Worm (Caenorhabditis elegans) whole organism, L4 larva: ENCODE results near the gene dct-19.

ENCODE experiments used
- D1046.2 ChIP-seq: fragments of 200-800 bp; sonication (Bioruptor generic); IDR thresholded peaks from 2 replicates; pipeline ENCODE4 v1.3.6; 2022; ENCODE audit warnings: missing genetic modification characterization, missing compliant biosample characterization
- F26F4.8 ChIP-seq: fragments of 200-800 bp; sonication (Bioruptor generic); conservative IDR thresholded peaks from 2 replicates; pipeline ENCODE4 v1.3.6; 2022; ENCODE audit warnings: missing genetic modification characterization, missing compliant biosample characterization
- T20F7.1 ChIP-seq: fragments of 200-800 bp; sonication (Bioruptor generic); optimal IDR thresholded peaks from 2 replicates; lab custom pipeline; 2018; ENCODE audit warnings: mild to moderate bottlenecking, missing genetic modification characterization, missing compliant biosample characterization
- ama-1 ChIP-seq: fragments of 150-350 bp; optimal IDR thresholded peaks from 2 replicates; lab custom pipeline; 2014; ENCODE audit warnings: inconsistent platforms, mixed read lengths
- arid-1 ChIP-seq: fragments of 200-800 bp; sonication (Bioruptor generic); conservative IDR thresholded peaks from 2 replicates; pipeline ENCODE4 v1.3.6; 2022; ENCODE audit warnings: missing genetic modification reagents, missing genetic modification characterization, missing compliant biosample characterization
- daf-16 ChIP-seq, 3 experiments: sonication (generic microtip); optimal IDR thresholded peaks; 2 replicates each; lab custom pipeline; 2016 to 2017; ENCODE audit warnings: missing genetic modification characterization in 3 of 3, missing genetic modification reagents in 3 of 3, mild to moderate bottlenecking in 2 of 3, missing compliant biosample characterization in 2 of 3, missing biosample characterization in 1 of 3, moderate library complexity in 1 of 3
- daf-19 ChIP-seq: fragments of 200-800 bp; sonication (Bioruptor generic); conservative IDR thresholded peaks from 2 replicates; pipeline ENCODE4 v1.3.6; 2022; ENCODE audit warnings: missing genetic modification characterization, missing compliant biosample characterization
- dmd-6 ChIP-seq: fragments of 200-800 bp; sonication (Bioruptor generic); IDR thresholded peaks from 2 replicates; pipeline ENCODE4 v1.3.6; 2022; ENCODE audit warnings: missing genetic modification reagents, missing genetic modification characterization, missing compliant biosample characterization
- dmd-8 ChIP-seq: fragments of 200-800 bp; sonication (Bioruptor generic); IDR thresholded peaks from 2 replicates; pipeline ENCODE4 v1.3.6; 2022; ENCODE audit warnings: missing genetic modification characterization, missing compliant biosample characterization
- dpl-1 ChIP-seq: fragments of 150-350 bp; optimal IDR thresholded peaks from 2 replicates; lab custom pipeline; 2014; ENCODE audit warnings: missing biosample characterization, missing genetic modification reagents, missing genetic modification characterization
- duxl-1 ChIP-seq: sonication (generic microtip); optimal IDR thresholded peaks from 2 replicates; lab custom pipeline; 2016; ENCODE audit warnings: mild to moderate bottlenecking, missing genetic modification characterization, moderate library complexity, missing compliant biosample characterization; ENCODE audit not compliant: poor library complexity
- dve-1 ChIP-seq: sonication (generic microtip); optimal IDR thresholded peaks from 2 replicates; lab custom pipeline; 2017; ENCODE audit warnings: antibody characterized with exemption, mild to moderate bottlenecking, missing genetic modification characterization, missing compliant biosample characterization; ENCODE audit not compliant: insufficient read depth
- fos-1 ChIP-seq: fragments of 150-350 bp; optimal IDR thresholded peaks from 2 replicates; lab custom pipeline; 2014; ENCODE audit warnings: missing biosample characterization, missing genetic modification characterization
- hlh-11 ChIP-seq: fragments of 200-800 bp; sonication (Bioruptor generic); optimal IDR thresholded peaks from 2 replicates; lab custom pipeline; 2018; ENCODE audit warnings: mild to moderate bottlenecking, missing genetic modification characterization, missing compliant biosample characterization
- hmg-1.1 ChIP-seq: fragments of 200-800 bp; sonication (Bioruptor generic); IDR thresholded peaks from 2 replicates; pipeline ENCODE4 v1.3.6; 2022; ENCODE audit warnings: missing genetic modification reagents, missing genetic modification characterization, missing compliant biosample characterization
- jun-1 ChIP-seq: fragments of 150-350 bp; optimal IDR thresholded peaks from 2 replicates; lab custom pipeline; 2014; ENCODE audit warnings: missing biosample characterization, missing genetic modification reagents, missing genetic modification characterization
- lsy-2 ChIP-seq, 2 experiments: fragments of 150-350 bp in 1 of 2; sonication (generic microtip) in 1 of 2; optimal IDR thresholded peaks; 2 replicates each; lab custom pipeline; 2014 to 2017; ENCODE audit warnings: missing biosample characterization in 2 of 2, missing genetic modification characterization in 2 of 2
- mdt-29 ChIP-seq: fragments of 200-800 bp; sonication (Bioruptor generic); IDR thresholded peaks from 2 replicates; pipeline ENCODE4 v1.3.6; 2022; ENCODE audit warnings: missing genetic modification reagents, missing genetic modification characterization, missing compliant biosample characterization
- mxl-2 ChIP-seq: fragments of 200-800 bp; sonication (Bioruptor generic); conservative IDR thresholded peaks from 2 replicates; pipeline ENCODE4 v1.3.6; 2022; ENCODE audit warnings: missing genetic modification reagents, missing genetic modification characterization, missing compliant biosample characterization
- mxl-3 ChIP-seq: fragments of 200-800 bp; sonication (Bioruptor generic); optimal IDR thresholded peaks from 2 replicates; lab custom pipeline; 2018; ENCODE audit warnings: mild to moderate bottlenecking, missing genetic modification characterization, missing compliant biosample characterization
- nhr-11 ChIP-seq: fragments of 150-350 bp; optimal IDR thresholded peaks from 2 replicates; lab custom pipeline; 2014; ENCODE audit warnings: missing biosample characterization, missing genetic modification characterization
- nhr-28 ChIP-seq: fragments of 150-350 bp; optimal IDR thresholded peaks from 2 replicates; lab custom pipeline; 2014; ENCODE audit warnings: missing biosample characterization, missing genetic modification characterization
- nhr-41 ChIP-seq: fragments of 200-800 bp; sonication (Bioruptor generic); IDR thresholded peaks from 2 replicates; pipeline ENCODE4 v1.3.6; 2022; ENCODE audit warnings: missing genetic modification reagents, missing genetic modification characterization, missing compliant biosample characterization
- nhr-6 ChIP-seq: fragments of 150-350 bp; optimal IDR thresholded peaks from 2 replicates; lab custom pipeline; 2014; ENCODE audit warnings: missing biosample characterization, missing genetic modification characterization
- pqm-1 ChIP-seq: sonication (generic microtip); optimal IDR thresholded peaks from 2 replicates; lab custom pipeline; 2017; ENCODE audit warnings: missing biosample characterization, missing genetic modification characterization
- set-16 ChIP-seq: fragments of 200-800 bp; sonication (Bioruptor generic); IDR thresholded peaks from 2 replicates; pipeline ENCODE4 v1.3.6; 2022; ENCODE audit warnings: missing genetic modification reagents, missing genetic modification characterization, missing compliant biosample characterization
- spr-1 ChIP-seq: sonication (generic microtip); optimal IDR thresholded peaks from 2 replicates; lab custom pipeline; 2016; ENCODE audit warnings: mild to moderate bottlenecking, missing genetic modification characterization, missing compliant biosample characterization
- unc-62 ChIP-seq, 3 experiments: fragments of 150-350 bp in 1 of 3; sonication (generic microtip); optimal IDR thresholded peaks in 2 of 3; peaks in 1 of 3; 1 replicate in 1 of 3; 2 replicates in 2 of 3; lab custom pipeline; 2014 to 2017; ENCODE audit warnings: missing biosample characterization in 3 of 3, missing genetic modification characterization in 3 of 3, missing genetic modification reagents in 3 of 3, missing genotype in 1 of 3
- zip-11 ChIP-seq: fragments of 200-800 bp; sonication (Bioruptor generic); IDR thresholded peaks from 2 replicates; pipeline ENCODE4 v1.3.6; 2022; ENCODE audit warnings: missing genetic modification characterization, missing compliant biosample characterization
- ztf-11 ChIP-seq: fragments of 150-350 bp; optimal IDR thresholded peaks from 2 replicates; lab custom pipeline; 2014; ENCODE audit warnings: missing biosample characterization, missing genetic modification characterization

dct-19 gene

ce11 chrIV:12909871-12910270, 32.9 kb upstream of the dct-19 start, which contains the start of gene K08D8.4:
K08D8.4 (minus strand) TSS chrIV:12909998.
- no peak for TF ChIP-seq daf-16 (GFP tag; optimal IDR thresholded peaks at IDR 0.05; lab: Kevin White, UChicago)
- peak; percentile 16 for TF ChIP-seq daf-16 (tag; optimal IDR thresholded peaks at IDR 0.05; lab: Kevin White, UChicago)
- TF ChIP-seq hlh-11 (tag; lab: Kevin White, UChicago): peak; percentile 22
- peak; percentile 70 for TF ChIP-seq pqm-1 (tag; lab: Kevin White, UChicago)
- no peak for TF ChIP-seq duxl-1 (tag; lab: Kevin White, UChicago)
- peak; percentile 32 for TF ChIP-seq nhr-28 (tag; lab: Kevin White, UChicago)
- TF ChIP-seq dmd-6 (GFP tag; lab: Robert Waterston, UW): peak; percentile 78
- TF ChIP-seq dve-1 (tag; lab: Kevin White, UChicago): peak; percentile 15
- TF ChIP-seq ztf-11 (tag; lab: Kevin White, UChicago): no peak
- TF ChIP-seq arid-1 (GFP tag; lab: Robert Waterston, UW): no peak

ce11 chrIV:12911990-12912389, 30.7 kb upstream of the dct-19 start, which contains the start of gene K08D8.5:
K08D8.5 (minus strand) TSS chrIV:12912129.
- TF ChIP-seq dmd-6 (GFP tag; lab: Robert Waterston, UW) (peak; percentile 70), lsy-2 (tag; optimal IDR thresholded peaks at IDR 0.05; lab: Kevin White, UChicago) (no peak), nhr-28 (tag; lab: Kevin White, UChicago) (peak; percentile 49), hlh-11 (tag; lab: Kevin White, UChicago) (peak; percentile 7), pqm-1 (tag; lab: Kevin White, UChicago) (peak; percentile 44)
- TF ChIP-seq, all 104 proteins: peak for 4

- TF ChIP-seq nhr-6 (tag; lab: Kevin White, UChicago) (no peak), spr-1 (tag; lab: Kevin White, UChicago) (no peak), zip-11 (GFP tag; lab: Robert Waterston, UW) (no peak), dpl-1 (no peak), ama-1 (lab: Kevin White, UChicago) (no peak), unc-62 (GFP tag; optimal IDR thresholded peaks at IDR 0.05 in 1 of 2; lab: Kevin White, UChicago) (peak in 1 of 2 experiments; percentile 97), unc-62 (tag; optimal IDR thresholded peaks at IDR 0.05; lab: Kevin White, UChicago) (no peak), F26F4.8 (GFP tag; lab: Robert Waterston, UW) (no peak), daf-19 (GFP tag; lab: Robert Waterston, UW) (no peak), lsy-2 (tag; optimal IDR thresholded peaks at IDR 0.05; lab: Kevin White, UChicago) (no peak)
Measured at ce11 chrIV:12914532-12915019, 28.2 kb upstream of the dct-19 start, which contains the start of gene irg-6. irg-6 (minus strand) TSS chrIV:12914969.

- TF ChIP-seq F26F4.8 (GFP tag; lab: Robert Waterston, UW) (no peak), fos-1 (tag; lab: Kevin White, UChicago) (no peak), jun-1 (tag; lab: Kevin White, UChicago) (no peak), hmg-1.1 (no peak), mdt-29 (GFP tag; lab: Robert Waterston, UW) (no peak), nhr-41 (GFP tag; lab: Robert Waterston, UW) (no peak), dmd-8 (no peak), mxl-2 (GFP tag; lab: Robert Waterston, UW) (no peak), set-16 (GFP tag; lab: Robert Waterston, UW) (no peak), T20F7.1 (GFP tag; lab: Kevin White, UChicago) (no peak), mxl-3 (no peak)
Measured at ce11 chrIV:12915479-12915878, 27.3 kb upstream of the dct-19 start, which contains the start of gene srz-15. srz-15 (plus strand) TSS chrIV:12915779.

- no peak for TF ChIP-seq dmd-8
- no peak for TF ChIP-seq dpl-1
- no peak for TF ChIP-seq D1046.2 (GFP tag; lab: Robert Waterston, UW)
- TF ChIP-seq spr-1 (tag; lab: Kevin White, UChicago): no peak
- no peak for TF ChIP-seq nhr-11 (tag; lab: Kevin White, UChicago)
Measured at ce11 chrIV:12918256-12918655, 24.5 kb upstream of the dct-19 start, which contains the start of gene C32H11.3. C32H11.3 (plus strand) TSS chrIV:12918556.
